Worm (Caenorhabditis elegans) whole organism, midembryonic: ENCODE measurements around the gene W06A7.2.

Experiments used
- T22C8.4 ChIP-seq: fragments of 200-800 bp; sonication (Bioruptor generic); IDR thresholded peaks from 2 replicates; pipeline ENCODE4 v1.3.6; 2022; ENCODE audit warnings: missing genetic modification characterization, missing compliant biosample characterization
- cog-1 ChIP-seq: sonication (generic microtip); optimal IDR thresholded peaks from 2 replicates; lab custom pipeline; 2016; ENCODE audit warnings: missing genetic modification characterization, missing compliant biosample characterization
- flt-1 ChIP-seq: fragments of 200-800 bp; sonication (Bioruptor generic); IDR thresholded peaks from 2 replicates; pipeline ENCODE4 v1.3.6; 2022; ENCODE audit warnings: missing genetic modification characterization, missing compliant biosample characterization
- klf-2 ChIP-seq: fragments of 200-800 bp; sonication (Bioruptor generic); conservative IDR thresholded peaks from 2 replicates; pipeline ENCODE4 v1.3.6; 2022; ENCODE audit warnings: missing genetic modification reagents, missing genetic modification characterization, missing compliant biosample characterization
- med-1 ChIP-seq: sonication (generic microtip); optimal IDR thresholded peaks from 2 replicates; lab custom pipeline; 2017; ENCODE audit warnings: missing genetic modification characterization, mild to moderate bottlenecking, missing compliant biosample characterization, antibody characterized with exemption, missing genetic modification reagents; ENCODE audit not compliant: insufficient read depth
- ref-1 ChIP-seq: fragments of 200-800 bp; sonication (Bioruptor generic); conservative IDR thresholded peaks from 2 replicates; pipeline ENCODE4 v1.3.6; 2022; ENCODE audit warnings: missing genetic modification reagents, missing genetic modification characterization, missing compliant biosample characterization
- tab-1 ChIP-seq: fragments of 200-800 bp; sonication (Bioruptor generic); IDR thresholded peaks from 2 replicates; pipeline ENCODE4 v1.3.6; 2022; ENCODE audit warnings: missing genetic modification characterization, missing compliant biosample characterization
- ztf-23 ChIP-seq: fragments of 200-800 bp; sonication (Bioruptor generic); IDR thresholded peaks from 2 replicates; pipeline ENCODE4 v1.3.6; 2022; ENCODE audit warnings: missing genetic modification reagents, missing genetic modification characterization, missing compliant biosample characterization
- ztf-29 ChIP-seq: fragments of 200-800 bp; sonication (Bioruptor generic); IDR thresholded peaks from 2 replicates; pipeline ENCODE4 v1.3.6; 2022; ENCODE audit warnings: missing genetic modification reagents, missing genetic modification characterization, missing compliant biosample characterization

Gene W06A7.2

DNA sequence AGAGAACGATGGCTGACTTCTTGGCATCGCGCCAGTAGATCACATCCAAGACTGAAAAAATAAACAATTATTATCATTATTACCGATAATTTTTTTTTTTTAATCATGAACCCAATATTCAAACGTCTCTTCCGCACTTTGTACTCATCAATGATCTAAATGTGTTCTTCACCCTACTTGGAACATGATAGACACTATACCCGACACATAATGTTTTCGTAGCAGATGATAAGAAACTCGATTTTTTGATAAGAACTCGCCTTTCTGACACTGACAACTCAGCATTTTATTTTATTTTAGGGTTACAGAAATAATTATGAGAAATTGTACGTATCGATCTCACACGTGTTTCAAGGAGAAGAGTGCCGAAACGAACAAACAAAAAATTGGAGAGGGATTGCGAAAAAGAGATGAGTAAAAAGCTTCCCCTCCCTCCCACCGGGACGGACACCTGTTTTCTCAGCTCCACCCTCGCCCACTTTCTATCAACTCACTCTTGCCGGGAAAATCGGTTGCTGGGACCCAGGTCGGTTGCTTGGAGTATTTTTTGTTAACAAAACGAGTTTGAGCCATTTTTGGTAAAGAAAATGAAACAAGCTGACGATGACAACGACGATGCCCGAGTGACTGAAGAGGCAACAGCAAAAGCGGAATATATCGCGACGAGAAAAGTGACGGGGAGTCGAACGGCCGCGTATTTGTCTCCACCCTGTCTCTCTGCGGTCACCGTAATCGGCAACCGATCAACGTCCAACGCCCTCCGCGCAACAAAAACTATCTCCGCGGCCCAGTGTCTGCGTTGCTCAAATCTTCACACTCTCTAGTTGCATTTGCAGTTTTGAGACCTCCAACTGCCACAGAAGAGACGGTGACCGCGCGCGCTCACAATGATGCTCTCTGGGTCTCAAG lies 8.9 kb downstream of the W06A7.2 start:
- no peak for TF ChIP-seq ref-1 (GFP tag; lab: Robert Waterston, UW)
- no peak for TF ChIP-seq med-1 (GFP tag; lab: Kevin White, UChicago)
- TF ChIP-seq tab-1 (GFP tag; lab: Robert Waterston, UW), result no peak
- TF ChIP-seq cog-1 (tag; lab: Kevin White, UChicago), result no peak
- 0 out of 2 replicates have a peak, but pooled peaks have one; percentile 33 for TF ChIP-seq flt-1 (GFP tag; lab: Robert Waterston, UW)
- 0 out of 2 replicates have a peak, but pooled peaks have one; percentile 5 for TF ChIP-seq ztf-29 (GFP tag; lab: Robert Waterston, UW)

DNA sequence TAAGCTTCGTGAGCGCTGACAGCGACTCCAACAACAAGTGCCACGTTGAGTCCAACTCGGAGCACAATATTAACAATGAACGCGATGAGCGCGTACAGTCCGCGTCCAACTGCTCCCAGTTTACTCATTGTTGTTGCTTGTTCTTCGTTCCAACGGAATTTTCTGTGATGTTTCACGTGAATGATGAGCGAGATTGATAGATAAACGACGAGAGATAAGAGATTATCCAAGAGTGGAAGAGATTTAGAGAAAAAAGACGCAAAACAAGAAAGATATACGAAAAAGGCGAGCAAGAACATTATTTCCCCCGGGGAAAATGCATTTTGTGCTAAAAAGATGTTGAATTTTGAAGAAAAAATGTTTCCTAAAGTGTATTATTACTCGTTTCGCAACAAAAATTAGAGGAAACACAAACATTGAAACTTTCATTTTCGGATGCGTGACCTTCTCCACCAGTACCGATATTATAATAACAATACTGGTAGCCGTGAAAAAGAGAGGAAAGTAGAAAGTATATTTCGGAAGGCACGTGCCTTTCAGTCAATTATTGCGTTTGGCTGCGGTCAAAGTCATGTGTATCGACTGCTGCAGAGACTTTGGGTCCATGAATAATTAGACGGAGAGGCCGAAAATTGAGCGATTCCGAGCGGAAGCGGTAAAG lies 9.9 kb downstream of the W06A7.2 start:
- no peak for TF ChIP-seq cog-1 (tag; lab: Kevin White, UChicago)
- TF ChIP-seq T22C8.4, result no peak
- TF ChIP-seq flt-1 (GFP tag; lab: Robert Waterston, UW), result no peak
- no peak for TF ChIP-seq ztf-23 (GFP tag; lab: Robert Waterston, UW)
- TF ChIP-seq ref-1 (GFP tag; lab: Robert Waterston, UW), result no peak
- TF ChIP-seq klf-2 (GFP tag; lab: Robert Waterston, UW), result no peak
- TF ChIP-seq med-1 (GFP tag; lab: Kevin White, UChicago), result no peak
- no peak for TF ChIP-seq tab-1 (GFP tag; lab: Robert Waterston, UW)
- TF ChIP-seq ztf-29 (GFP tag; lab: Robert Waterston, UW), result no peak

DNA sequence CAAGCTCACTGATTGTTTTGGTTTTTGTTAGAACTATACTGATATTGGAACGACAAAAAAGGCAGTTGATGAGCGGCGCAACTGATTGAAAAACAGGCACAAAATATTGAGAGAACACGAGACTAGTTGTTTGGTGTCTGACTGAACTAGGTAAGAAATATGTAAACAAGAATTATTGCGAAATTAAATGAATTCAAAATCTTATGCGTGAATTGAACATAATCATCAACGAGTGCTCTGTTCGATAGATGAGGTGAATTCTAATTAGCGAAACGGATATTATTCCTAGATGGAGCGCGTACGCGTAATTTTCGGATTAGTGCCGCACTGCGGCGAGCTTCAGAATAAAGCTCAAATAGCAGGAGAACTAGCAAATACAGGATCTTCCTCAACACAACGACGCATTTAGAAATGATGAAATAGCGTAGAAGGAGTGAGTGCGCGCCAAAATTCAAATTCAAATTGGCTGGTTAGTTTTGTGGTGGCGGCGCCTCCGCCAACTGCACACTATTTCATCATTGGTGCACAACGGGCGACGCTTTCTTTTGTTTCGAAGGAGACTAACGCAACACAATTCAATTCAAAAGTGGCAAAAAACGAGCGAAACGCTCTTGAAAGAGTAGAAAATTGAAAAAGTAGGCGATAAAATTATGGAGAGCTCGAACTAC lies 10.6 kb downstream of the W06A7.2 start:
- TF ChIP-seq klf-2 (GFP tag; lab: Robert Waterston, UW) (no peak), ztf-23 (GFP tag; lab: Robert Waterston, UW) (0 out of 2 replicates have a peak, but pooled peaks have one; percentile 48)

DNA sequence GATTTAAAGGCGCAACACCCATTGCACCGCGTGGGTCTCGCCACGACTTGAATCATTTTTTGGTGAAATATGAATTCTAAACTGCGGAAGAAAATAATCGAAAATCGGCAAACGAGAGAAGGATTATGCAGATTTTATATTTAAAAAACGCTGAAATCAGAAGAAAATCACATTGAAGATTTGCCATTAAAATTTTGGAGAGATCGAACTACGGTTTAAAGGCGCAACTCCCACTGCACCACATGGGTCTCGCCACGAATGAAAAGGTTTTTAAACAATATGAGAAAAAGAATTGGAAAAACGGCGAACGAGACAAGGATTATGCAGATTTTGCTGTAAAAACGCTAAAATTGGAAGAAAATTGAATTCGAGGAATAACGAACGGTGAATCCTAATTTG lies 11.1 kb downstream of the W06A7.2 start:
- TF ChIP-seq T22C8.4 (no peak), med-1 (GFP tag; lab: Kevin White, UChicago) (no peak), flt-1 (GFP tag; lab: Robert Waterston, UW) (no peak)

ce11 chrV:14833219-14833618 lies 11.6 kb downstream of the W06A7.2 start:
- TF ChIP-seq med-1 (GFP tag; lab: Kevin White, UChicago) (no peak), T22C8.4 (no peak), klf-2 (GFP tag; lab: Robert Waterston, UW) (no peak), ref-1 (GFP tag; lab: Robert Waterston, UW) (no peak), cog-1 (tag; lab: Kevin White, UChicago) (no peak), flt-1 (GFP tag; lab: Robert Waterston, UW) (peak; percentile 51; the same call in 1 of the 2 replicates), ztf-29 (GFP tag; lab: Robert Waterston, UW) (no peak), ztf-23 (GFP tag; lab: Robert Waterston, UW) (peak; percentile 63; the same call in 1 of the 2 replicates)

ce11 chrV:14835075-14835991 lies 13.7 kb downstream of the W06A7.2 start:
- TF ChIP-seq T22C8.4 (no peak), ztf-23 (GFP tag; lab: Robert Waterston, UW) (no peak), tab-1 (GFP tag; lab: Robert Waterston, UW) (no peak), flt-1 (GFP tag; lab: Robert Waterston, UW) (no peak), med-1 (GFP tag; lab: Kevin White, UChicago) (no peak), ztf-29 (GFP tag; lab: Robert Waterston, UW) (no peak)

ce11 chrV:14838130-14838529 lies 16.5 kb downstream of the W06A7.2 start:
- TF ChIP-seq ztf-29 (GFP tag; lab: Robert Waterston, UW) (no peak), cog-1 (tag; lab: Kevin White, UChicago) (no peak), flt-1 (GFP tag; lab: Robert Waterston, UW) (no peak), ztf-23 (GFP tag; lab: Robert Waterston, UW) (no peak), tab-1 (GFP tag; lab: Robert Waterston, UW) (no peak), T22C8.4 (no peak), med-1 (GFP tag; lab: Kevin White, UChicago) (no peak), ref-1 (GFP tag; lab: Robert Waterston, UW) (no peak), klf-2 (GFP tag; lab: Robert Waterston, UW) (no peak)

DNA sequence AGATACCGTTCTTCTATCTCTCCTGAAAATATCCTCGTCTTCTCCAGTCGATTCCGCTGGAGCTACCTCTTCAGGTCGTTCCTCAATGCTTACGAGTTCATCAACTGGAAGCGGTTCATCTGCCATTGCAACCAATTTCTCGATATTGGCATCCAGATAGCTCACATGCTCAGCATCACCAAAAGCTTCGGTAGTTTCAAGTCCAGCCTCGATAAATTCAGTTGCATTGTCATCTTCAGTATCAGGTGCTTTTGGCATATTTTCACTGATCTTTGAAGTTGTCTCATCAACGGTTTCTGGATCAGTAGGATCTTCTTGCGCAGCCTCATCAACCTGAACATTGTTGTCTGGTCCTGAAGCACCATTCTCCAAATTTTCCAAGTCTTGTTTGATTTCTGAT lies 20.0 kb downstream of the W06A7.2 start:
- TF ChIP-seq klf-2 (GFP tag; lab: Robert Waterston, UW) (no peak), flt-1 (GFP tag; lab: Robert Waterston, UW) (no peak), ref-1 (GFP tag; lab: Robert Waterston, UW) (no peak), cog-1 (tag; lab: Kevin White, UChicago) (no peak), ztf-29 (GFP tag; lab: Robert Waterston, UW) (no peak), tab-1 (GFP tag; lab: Robert Waterston, UW) (no peak)
